Worm (Caenorhabditis elegans) whole organism, L1 larva: Measurements from ENCODE around the gene unc-119.

Experiments used
- lsy-2 ChIP-seq, 2 experiments: fragments of 150-350 bp; optimal IDR thresholded peaks; 2 replicates each; lab custom pipeline; 2014; ENCODE audit warnings: missing biosample characterization in 2 of 2, missing genetic modification characterization in 2 of 2
- nhr-84 ChIP-seq: sonication (generic microtip); optimal IDR thresholded peaks from 2 replicates; lab custom pipeline; 2017; ENCODE audit warnings: missing biosample characterization, missing genetic modification characterization
- sptf-1 ChIP-seq: fragments of 150-350 bp; optimal IDR thresholded peaks from 2 replicates; lab custom pipeline; 2014; ENCODE audit warnings: missing biosample characterization, missing genetic modification characterization

ce11 chrIII:10945537-10945936, 43.1 kb downstream of the unc-119 start:
- TF ChIP-seq lsy-2 (tag; optimal IDR thresholded peaks at IDR 0.05; lab: Kevin White, UChicago) = no peak
- no peak for TF ChIP-seq sptf-1 (tag; lab: Kevin White, UChicago)
- no peak for TF ChIP-seq nhr-84 (tag; lab: Kevin White, UChicago)
